Fruit fly (Drosophila melanogaster) whole organism, embryonic: ENCODE results near the gene CG43339.
A peak's percentile ranks its signal among the peaks of the same experiment; 100 is the strongest.

Experiments used
- CG10543 ChIP-seq: fragments of 200-800 bp; sonication (Bioruptor generic); optimal IDR thresholded peaks from 3 replicates; lab custom pipeline; 2017; ENCODE audit warnings: missing biosample characterization, mild to moderate bottlenecking, missing genetic modification characterization, moderate library complexity
- CG10979 ChIP-seq: fragments of 200-800 bp; sonication (Bioruptor generic); optimal IDR thresholded peaks from 2 replicates; lab custom pipeline; 2018; ENCODE audit warnings: missing biosample characterization, mild to moderate bottlenecking, missing genetic modification characterization, moderate library complexity
- CG11696 ChIP-seq: fragments of 200-800 bp; sonication (Bioruptor generic); IDR thresholded peaks from 2 replicates; pipeline ENCODE4 v1.3.6; 2022; ENCODE audit warnings: missing biosample characterization, missing genetic modification characterization
- CG13123 ChIP-seq: fragments of 200-800 bp; sonication (Bioruptor generic); optimal IDR thresholded peaks from 2 replicates; lab custom pipeline; 2016; ENCODE audit warnings: missing biosample characterization, missing genetic modification characterization
- CG14965 ChIP-seq: fragments of 200-800 bp; sonication (Bioruptor generic); optimal IDR thresholded peaks from 2 replicates; lab custom pipeline; 2016; ENCODE audit warnings: missing biosample characterization, missing genetic modification characterization, borderline replicate concordance
- CG15269 ChIP-seq: fragments of 200-800 bp; sonication (Bioruptor generic); optimal IDR thresholded peaks from 2 replicates; lab custom pipeline; 2018; ENCODE audit warnings: missing biosample characterization, mild to moderate bottlenecking, missing genetic modification characterization, moderate library complexity
- CG15696 ChIP-seq: fragments of 200-800 bp; sonication (Bioruptor generic); optimal IDR thresholded peaks from 2 replicates; lab custom pipeline; 2019; ENCODE audit warnings: missing biosample characterization, mild to moderate bottlenecking, missing genetic modification characterization, moderate library complexity
- CG16779 ChIP-seq: fragments of 200-800 bp; sonication (Bioruptor generic); IDR thresholded peaks from 2 replicates; pipeline ENCODE4 v1.3.6; 2022; ENCODE audit warnings: missing biosample characterization, missing genetic modification characterization
- CG18262 ChIP-seq: fragments of 200-800 bp; optimal IDR thresholded peaks from 3 replicates; lab custom pipeline; 2019; ENCODE audit warnings: missing biosample characterization, mild to moderate bottlenecking, missing genetic modification characterization, moderate library complexity
- CG31365 ChIP-seq: fragments of 200-800 bp; sonication (Bioruptor generic); optimal IDR thresholded peaks from 2 replicates; lab custom pipeline; 2018; ENCODE audit warnings: missing biosample characterization, mild to moderate bottlenecking, missing genetic modification characterization
- CG33557 ChIP-seq: fragments of 200-800 bp; sonication (Bioruptor generic); optimal IDR thresholded peaks from 2 replicates; lab custom pipeline; 2019; ENCODE audit warnings: missing biosample characterization, mild to moderate bottlenecking, missing genetic modification characterization, moderate library complexity
- CG3847 ChIP-seq: fragments of 200-800 bp; sonication (Bioruptor generic); IDR thresholded peaks from 2 replicates; pipeline ENCODE4 v1.3.6; 2022; ENCODE audit warnings: missing biosample characterization, missing genetic modification characterization
- CG4360 ChIP-seq: fragments of 200-800 bp; sonication (Bioruptor generic); IDR thresholded peaks from 2 replicates; pipeline ENCODE4 v1.3.6; 2022; ENCODE audit warnings: missing biosample characterization, missing genetic modification characterization
- CG4707 ChIP-seq: fragments of 200-800 bp; sonication (Bioruptor generic); optimal IDR thresholded peaks from 2 replicates; lab custom pipeline; 2018; ENCODE audit warnings: missing biosample characterization, mild to moderate bottlenecking, missing genetic modification characterization, moderate library complexity
- CG4820 ChIP-seq: fragments of 200-800 bp; sonication (Bioruptor generic); optimal IDR thresholded peaks from 3 replicates; lab custom pipeline; 2016; ENCODE audit warnings: missing biosample characterization, missing genetic modification characterization
- CG6813 ChIP-seq: fragments of 200-800 bp; sonication (Bioruptor generic); optimal IDR thresholded peaks from 2 replicates; lab custom pipeline; 2017; ENCODE audit warnings: missing biosample characterization, missing genetic modification characterization, mild to moderate bottlenecking, moderate library complexity, missing genetic modification reagents
- CG7556 ChIP-seq: fragments of 200-800 bp; sonication (Bioruptor generic); optimal IDR thresholded peaks from 2 replicates; lab custom pipeline; 2017; ENCODE audit warnings: missing biosample characterization, mild to moderate bottlenecking, missing genetic modification characterization
- CG8359 ChIP-seq: fragments of 200-800 bp; sonication (Bioruptor generic); optimal IDR thresholded peaks from 2 replicates; lab custom pipeline; 2017; ENCODE audit warnings: missing biosample characterization, mild to moderate bottlenecking, missing genetic modification characterization, borderline replicate concordance
- CG9215 ChIP-seq: fragments of 200-800 bp; sonication (Bioruptor generic); IDR thresholded peaks from 2 replicates; pipeline ENCODE4 v1.3.6; 2022; ENCODE audit warnings: missing biosample characterization, missing genetic modification characterization
- CG9797 ChIP-seq: fragments of 200-800 bp; sonication (Bioruptor generic); optimal IDR thresholded peaks from 3 replicates; lab custom pipeline; 2018; ENCODE audit warnings: missing biosample characterization, mild to moderate bottlenecking, missing genetic modification characterization
- Dek ChIP-seq: fragments of 200-800 bp; sonication (Bioruptor generic); optimal IDR thresholded peaks from 3 replicates; lab custom pipeline; 2019; ENCODE audit warnings: missing biosample characterization, mild to moderate bottlenecking, missing genetic modification characterization, moderate library complexity
- Doc3 ChIP-seq: fragments of 200-800 bp; sonication (Bioruptor generic); IDR thresholded peaks from 3 replicates; pipeline ENCODE4 v1.3.6; 2022; ENCODE audit warnings: missing biosample characterization, missing genetic modification characterization; ENCODE audit not compliant: partially characterized antibody
- Ets65A ChIP-seq: fragments of 200-800 bp; sonication (Bioruptor generic); peaks from one replicate; lab custom pipeline; 2016; ENCODE audit warnings: missing biosample characterization, missing genetic modification characterization
- Fer2 ChIP-seq: fragments of 200-800 bp; sonication (Bioruptor generic); optimal IDR thresholded peaks from 2 replicates; lab custom pipeline; 2018; ENCODE audit warnings: missing biosample characterization, mild to moderate bottlenecking, missing genetic modification characterization, moderate library complexity
- Gsc ChIP-seq: fragments of 200-800 bp; sonication (Bioruptor generic); IDR thresholded peaks from 2 replicates; pipeline ENCODE4 v1.3.6; 2022; ENCODE audit warnings: missing biosample characterization, missing genetic modification characterization
- H15 ChIP-seq: fragments of 200-800 bp; sonication (Bioruptor generic); IDR thresholded peaks from 3 replicates; pipeline ENCODE4 v1.3.6; 2022; ENCODE audit warnings: missing biosample characterization, missing genetic modification characterization
- Hey ChIP-seq: fragments of 200-800 bp; sonication (Bioruptor generic); optimal IDR thresholded peaks from 3 replicates; lab custom pipeline; 2018; ENCODE audit warnings: missing biosample characterization, mild to moderate bottlenecking, missing genetic modification characterization
- MBD-R2 ChIP-seq: fragments of 200-800 bp; sonication (Bioruptor generic); IDR thresholded peaks from 2 replicates; pipeline ENCODE4 v1.3.6; 2022; ENCODE audit warnings: missing biosample characterization, missing genetic modification characterization
- MESR4 ChIP-seq: fragments of 200-800 bp; sonication (Bioruptor generic); optimal IDR thresholded peaks from 2 replicates; lab custom pipeline; 2018; ENCODE audit warnings: missing biosample characterization, mild to moderate bottlenecking, missing genetic modification characterization, moderate library complexity
- Med ChIP-seq: fragments of 200-800 bp; sonication (Bioruptor generic); peaks from one replicate; lab custom pipeline; 2016; ENCODE audit warnings: missing biosample characterization, missing genetic modification characterization, mild to moderate bottlenecking, inconsistent platforms, moderate library complexity
- Opbp ChIP-seq: fragments of 200-800 bp; sonication (Bioruptor generic); IDR thresholded peaks from 3 replicates; pipeline ENCODE4 v1.3.6; 2022; ENCODE audit warnings: missing biosample characterization, missing genetic modification characterization; ENCODE audit not compliant: partially characterized antibody
- PHDP ChIP-seq: fragments of 200-800 bp; sonication (Bioruptor generic); optimal IDR thresholded peaks from 3 replicates; lab custom pipeline; 2018; ENCODE audit warnings: missing biosample characterization, mild to moderate bottlenecking, missing genetic modification characterization, moderate library complexity
- Rfx ChIP-seq: fragments of 200-800 bp; sonication (Bioruptor generic); IDR thresholded peaks from 2 replicates; pipeline ENCODE4 v1.3.6; 2022; ENCODE audit warnings: missing biosample characterization, missing genetic modification characterization
- Sin3A ChIP-seq: fragments of >200 bp; optimal IDR thresholded peaks from 2 replicates; lab custom pipeline; 2018
- Usf ChIP-seq: fragments of 200-800 bp; sonication (Bioruptor generic); optimal IDR thresholded peaks from 2 replicates; lab custom pipeline; 2017; ENCODE audit warnings: missing genotype, missing biosample characterization, missing genetic modification characterization
- Xrp1 ChIP-seq: fragments of 200-800 bp; sonication (Bioruptor generic); IDR thresholded peaks from 2 replicates; pipeline ENCODE4 v1.3.6; 2022; ENCODE audit warnings: missing biosample characterization, missing genetic modification characterization
- ato ChIP-seq: fragments of 200-800 bp; sonication (Bioruptor generic); IDR thresholded peaks from 2 replicates; pipeline ENCODE4 v1.3.6; 2022; ENCODE audit warnings: missing biosample characterization, missing genetic modification characterization; ENCODE audit not compliant: partially characterized antibody
- bbx ChIP-seq: fragments of 200-800 bp; sonication (Bioruptor generic); IDR thresholded peaks from 2 replicates; pipeline ENCODE4 v1.3.6; 2022; ENCODE audit warnings: missing biosample characterization, missing genetic modification characterization; ENCODE audit not compliant: partially characterized antibody
- da ChIP-seq: fragments of 200-800 bp; sonication (Bioruptor generic); optimal IDR thresholded peaks from 2 replicates; lab custom pipeline; 2016; ENCODE audit warnings: missing biosample characterization, missing genetic modification characterization
- danr ChIP-seq: fragments of 200-800 bp; sonication (Bioruptor generic); IDR thresholded peaks from 2 replicates; pipeline ENCODE4 v1.3.6; 2022; ENCODE audit warnings: missing biosample characterization, missing genetic modification characterization
- dmrt11E ChIP-seq: fragments of 200-800 bp; sonication (Bioruptor generic); optimal IDR thresholded peaks from 3 replicates; lab custom pipeline; 2018; ENCODE audit warnings: missing biosample characterization, mild to moderate bottlenecking, missing genetic modification characterization, moderate library complexity
- fd102C ChIP-seq: fragments of 200-800 bp; sonication (Bioruptor generic); optimal IDR thresholded peaks from 2 replicates; lab custom pipeline; 2018; ENCODE audit warnings: missing biosample characterization, mild to moderate bottlenecking, missing genetic modification characterization, moderate library complexity
- jing ChIP-seq: fragments of 200-800 bp; sonication (Bioruptor generic); optimal IDR thresholded peaks from 2 replicates; lab custom pipeline; 2018; ENCODE audit warnings: missing biosample characterization, mild to moderate bottlenecking, missing genetic modification characterization
- lmd ChIP-seq: fragments of 200-800 bp; sonication (Bioruptor generic); IDR thresholded peaks from 2 replicates; pipeline ENCODE4 v1.3.6; 2022; ENCODE audit warnings: missing biosample characterization, missing genetic modification characterization
- lov ChIP-seq, 2 experiments: fragments of 200-800 bp in 1 of 2; fragments of >200 bp in 1 of 2; sonication (Bioruptor generic) in 1 of 2; IDR thresholded peaks in 1 of 2; optimal IDR thresholded peaks in 1 of 2; 2 replicates in 1 of 2; 3 replicates in 1 of 2; pipeline versions ENCODE4 v1.3.6 to Lab custom; 2017 to 2022; ENCODE audit warnings: missing biosample characterization in 1 of 2, missing genetic modification characterization in 1 of 2
- ranshi ChIP-seq: fragments of 200-800 bp; sonication (Bioruptor generic); IDR thresholded peaks from 2 replicates; pipeline ENCODE4 v1.3.6; 2022; ENCODE audit warnings: missing biosample characterization, missing genetic modification characterization
- sima ChIP-seq: fragments of 200-800 bp; sonication (Bioruptor generic); optimal IDR thresholded peaks from 2 replicates; lab custom pipeline; 2016; ENCODE audit warnings: missing biosample characterization, missing genetic modification characterization
- slbo ChIP-seq: fragments of 200-800 bp; sonication (Bioruptor generic); IDR thresholded peaks from 2 replicates; pipeline ENCODE4 v1.3.6; 2022; ENCODE audit warnings: missing biosample characterization, missing genetic modification characterization
- slou ChIP-seq: fragments of 200-800 bp; sonication (Bioruptor generic); optimal IDR thresholded peaks from 3 replicates; lab custom pipeline; 2016; ENCODE audit warnings: missing biosample characterization, missing genetic modification characterization
- sob ChIP-seq: fragments of 200-800 bp; sonication (Bioruptor generic); IDR thresholded peaks from 2 replicates; pipeline ENCODE4 v1.3.6; 2022; ENCODE audit warnings: missing biosample characterization, missing genetic modification characterization
- unpg ChIP-seq: fragments of 200-800 bp; sonication (Bioruptor generic); optimal IDR thresholded peaks from 3 replicates; lab custom pipeline; 2018; ENCODE audit warnings: missing biosample characterization, mild to moderate bottlenecking, missing genetic modification characterization, moderate library complexity
- zen ChIP-seq: fragments of 200-800 bp; sonication (Bioruptor generic); optimal IDR thresholded peaks from 3 replicates; lab custom pipeline; 2018; ENCODE audit warnings: missing biosample characterization, mild to moderate bottlenecking, missing genetic modification characterization, moderate library complexity
- zfh2 ChIP-seq: fragments of 200-800 bp; sonication (Bioruptor generic); optimal IDR thresholded peaks from 2 replicates; lab custom pipeline; 2016; ENCODE audit warnings: missing biosample characterization, missing genetic modification characterization

The CG43339 gene

DNA sequence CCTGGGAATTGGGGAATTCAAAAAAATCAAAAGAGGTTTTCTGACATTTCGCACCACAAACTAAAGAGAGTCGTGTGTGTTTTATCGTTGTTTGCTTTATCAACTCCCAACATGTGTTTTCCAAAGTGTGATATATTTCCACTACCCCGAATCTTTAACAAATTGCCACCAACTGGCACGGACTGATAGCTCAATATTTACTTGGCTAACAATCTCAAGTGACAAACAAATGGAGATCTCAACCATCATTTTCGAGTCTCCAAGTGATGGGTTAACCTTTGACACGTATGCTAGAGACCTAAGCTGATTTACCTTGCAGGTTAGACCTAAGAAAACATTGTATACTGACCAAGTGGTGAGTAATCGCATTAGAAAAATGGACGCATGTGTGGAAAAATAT is 47.6 kb downstream of the CG43339 start (continued):
- TF ChIP-seq CG9215 (no peak), jing (GFP tag; lab: Kevin White, UChicago) (no peak), CG8359 (GFP tag; lab: Kevin White, UChicago) (peak; percentile 44), sob (GFP tag; lab: Robert Waterston, UW) (no peak), CG33557 (GFP tag; lab: Kevin White, UChicago) (peak; percentile 48), lmd (GFP tag; lab: Robert Waterston, UW) (no peak), PHDP (tag; lab: Kevin White, UChicago) (no peak), CG4820 (GFP tag; lab: Kevin White, UChicago) (no peak), CG10979 (tag; lab: Kevin White, UChicago) (no peak), bbx (no peak), zfh2 (GFP tag; lab: Kevin White, UChicago) (no peak), Xrp1 (GFP tag; lab: Robert Waterston, UW) (peak; percentile 16; the same call in 1 of the 2 replicates), dmrt11E (tag; lab: Kevin White, UChicago) (peak; percentile 49), CG9797 (GFP tag; lab: Kevin White, UChicago) (no peak), fd102C (GFP tag; lab: Kevin White, UChicago) (peak; percentile 86), Gsc (GFP tag; lab: Robert Waterston, UW) (no peak), CG16779 (GFP tag; lab: Robert Waterston, UW) (no peak), CG15269 (no peak), zen (tag; lab: Kevin White, UChicago) (peak; percentile 19), CG11696 (GFP tag; lab: Robert Waterston, UW) (no peak), CG15696 (tag; lab: Kevin White, UChicago) (peak; percentile 78), CG13123 (GFP tag; lab: Kevin White, UChicago) (no peak), slbo (GFP tag; lab: Robert Waterston, UW) (no peak), CG18262 (peak; percentile 12), Usf (GFP tag; lab: Kevin White, UChicago) (no peak), Rfx (GFP tag; lab: Robert Waterston, UW) (no peak), ato (GFP tag; lab: Robert Waterston, UW) (no peak), CG6813 (GFP tag; lab: Kevin White, UChicago) (peak; percentile 37), Hey (tag; lab: Kevin White, UChicago) (no peak), Ets65A (GFP tag; lab: Kevin White, UChicago) (no peak), Med (GFP tag; lab: Kevin White, UChicago) (peak; percentile 14), Fer2 (tag; lab: Kevin White, UChicago) (no peak), CG31365 (tag; lab: Kevin White, UChicago) (peak; percentile 1), lov (optimal IDR thresholded peaks at IDR 0.05; lab: Kevin White, UChicago) (no peak), lov (GFP tag; IDR thresholded peaks at IDR 0.05; lab: Robert Waterston, UW) (no peak), sima (GFP tag; lab: Kevin White, UChicago) (no peak), CG10543 (no peak), ranshi (no peak; the same call in 1 of the 2 replicates), Dek (tag; lab: Kevin White, UChicago) (no peak), CG4360 (GFP tag; lab: Robert Waterston, UW) (no peak), MBD-R2 (no peak)

- no peak for TF ChIP-seq da
- TF ChIP-seq H15 (GFP tag; lab: Robert Waterston, UW) = no peak
- TF ChIP-seq unpg (GFP tag; lab: Kevin White, UChicago) = no peak
- no peak for TF ChIP-seq danr (GFP tag; lab: Robert Waterston, UW)
- no peak for TF ChIP-seq slou (GFP tag; lab: Kevin White, UChicago)
- TF ChIP-seq Doc3 (GFP tag; lab: Robert Waterston, UW) = no peak
- TF ChIP-seq CG3847 = no peak
- TF ChIP-seq CG7556 (GFP tag; lab: Kevin White, UChicago) = peak; percentile 27
- TF ChIP-seq Sin3A (lab: Kevin White, UChicago) = no peak
- TF ChIP-seq Opbp (GFP tag; lab: Robert Waterston, UW) = no peak
- TF ChIP-seq CG4707 (GFP tag; lab: Kevin White, UChicago) = no peak
- no peak for TF ChIP-seq CG14965 (GFP tag; lab: Kevin White, UChicago)
- no peak for TF ChIP-seq MESR4
Observed at dm6 chr2L:18625009-18625408, 48.1 kb downstream of the CG43339 start.
